Fruit fly (Drosophila melanogaster) whole organism, wandering third instar larva: ENCODE measurements around the gene Sec24CD.

Experiments
- CG32264 ChIP-seq: fragments of 200-800 bp; sonication (Bioruptor generic); optimal IDR thresholded peaks from 2 replicates; lab custom pipeline; 2016; ENCODE audit warnings: missing biosample characterization, missing genetic modification characterization
- Myc ChIP-seq: fragments of >200 bp; optimal IDR thresholded peaks from 2 replicates; lab custom pipeline; 2017
- OdsH ChIP-seq: fragments of 200-800 bp; sonication (Bioruptor generic); optimal IDR thresholded peaks from 2 replicates; lab custom pipeline; 2016; ENCODE audit warnings: missing biosample characterization, mild to moderate bottlenecking, missing genetic modification characterization
- brk ChIP-seq: fragments of 200-800 bp; sonication (Bioruptor generic); optimal IDR thresholded peaks from 2 replicates; lab custom pipeline; 2016; ENCODE audit warnings: missing biosample characterization, mild to moderate bottlenecking, missing genetic modification characterization
- dmrt93B ChIP-seq: fragments of 200-800 bp; sonication (Bioruptor generic); optimal IDR thresholded peaks from 2 replicates; lab custom pipeline; 2018; ENCODE audit warnings: missing biosample characterization, mild to moderate bottlenecking, missing genetic modification characterization
- dsf ChIP-seq: sonication (Bioruptor generic); optimal IDR thresholded peaks from 2 replicates; lab custom pipeline; 2016; ENCODE audit warnings: missing biosample characterization, missing genetic modification characterization, borderline replicate concordance
- tai ChIP-seq: sonication (Bioruptor generic); optimal IDR thresholded peaks from 2 replicates; lab custom pipeline; 2016; ENCODE audit warnings: missing biosample characterization, missing genetic modification characterization

DNA sequence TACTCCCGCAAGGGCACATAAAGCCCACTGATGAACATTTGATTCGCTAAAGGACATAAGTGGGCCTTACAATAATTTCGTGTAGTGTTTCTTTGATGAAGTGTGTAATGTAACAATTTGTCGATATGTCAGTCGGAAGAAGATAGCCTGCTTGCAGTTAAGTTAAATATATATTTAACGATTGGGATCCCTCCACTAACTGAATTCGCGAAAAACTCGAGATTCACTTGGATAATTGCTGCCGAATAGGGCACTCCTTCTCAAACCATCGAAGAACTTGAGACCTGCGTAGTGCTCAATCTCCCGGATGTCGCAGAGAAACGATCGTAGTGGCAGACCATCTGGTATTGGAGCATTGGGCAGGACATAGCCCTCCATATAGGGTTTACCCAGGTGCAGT lies 1.5 kb upstream of the Sec24CD start, which contains the start of gene Tengl3:
- TF ChIP-seq CG32264 (GFP tag; lab: Kevin White, UChicago) (no peak), dmrt93B (GFP tag; lab: Kevin White, UChicago) (no peak), tai (no peak), dsf (GFP tag; lab: Kevin White, UChicago) (no peak), OdsH (GFP tag; lab: Kevin White, UChicago) (no peak), Myc (lab: Kevin White, UChicago) (no peak), brk (GFP tag; lab: Kevin White, UChicago) (no peak)
